Worm (Caenorhabditis elegans) whole organism, L3 larva: ENCODE measurements around the gene micu-1.
A peak's percentile ranks its signal among the peaks of the same experiment; 100 is the strongest.

Experiments used
- R02D3.7 ChIP-seq: fragments of 150-350 bp; optimal IDR thresholded peaks from 2 replicates; lab custom pipeline; 2014; ENCODE audit warnings: missing biosample characterization, missing genetic modification characterization
- ZK546.5 ChIP-seq: sonication (generic microtip); optimal IDR thresholded peaks from 2 replicates; lab custom pipeline; 2017; ENCODE audit warnings: missing biosample characterization, missing genetic modification characterization
- ama-1 ChIP-seq: fragments of 150-350 bp; optimal IDR thresholded peaks from 2 replicates; lab custom pipeline; 2018
- ceh-28 ChIP-seq: fragments of 150-350 bp; optimal IDR thresholded peaks from 2 replicates; lab custom pipeline; 2014; ENCODE audit warnings: missing biosample characterization, missing genetic modification reagents, missing genetic modification characterization
- ceh-82 ChIP-seq: fragments of 150-350 bp; optimal IDR thresholded peaks from 2 replicates; lab custom pipeline; 2014; ENCODE audit warnings: missing biosample characterization, missing genetic modification characterization
- ceh-9 ChIP-seq: sonication (generic microtip); optimal IDR thresholded peaks from 2 replicates; lab custom pipeline; 2018; ENCODE audit warnings: missing biosample characterization, missing genetic modification characterization
- daf-12 ChIP-seq: fragments of 150-350 bp; optimal IDR thresholded peaks from 2 replicates; lab custom pipeline; 2014; ENCODE audit warnings: missing biosample characterization, missing genetic modification reagents, missing genetic modification characterization
- egl-27 ChIP-seq: sonication (generic microtip); optimal IDR thresholded peaks from 4 replicates; lab custom pipeline; 2017; ENCODE audit warnings: missing biosample characterization, missing genetic modification reagents, missing genetic modification characterization
- egl-5 ChIP-seq: fragments of 150-350 bp; optimal IDR thresholded peaks from 2 replicates; lab custom pipeline; 2017; ENCODE audit warnings: missing biosample characterization, missing genetic modification reagents, missing genetic modification characterization, inconsistent platforms
- elt-1 ChIP-seq: fragments of 150-350 bp; optimal IDR thresholded peaks from 2 replicates; lab custom pipeline; 2014; ENCODE audit warnings: missing biosample characterization, missing genetic modification characterization
- elt-2 ChIP-seq: sonication (generic microtip); optimal IDR thresholded peaks from 2 replicates; lab custom pipeline; 2016; ENCODE audit warnings: missing genetic modification reagents, mild to moderate bottlenecking, missing genetic modification characterization, missing compliant biosample characterization
- eor-1 ChIP-seq, 2 experiments: fragments of 150-350 bp; optimal IDR thresholded peaks; 2 replicates each; lab custom pipeline; 2014 to 2018; ENCODE audit warnings: missing biosample characterization in 2 of 2, missing genetic modification characterization in 2 of 2
- fkh-2 ChIP-seq: fragments of 150-350 bp; optimal IDR thresholded peaks from 2 replicates; lab custom pipeline; 2014; ENCODE audit warnings: missing biosample characterization, missing genetic modification reagents, missing genetic modification characterization
- fos-1 ChIP-seq: fragments of 150-350 bp; optimal IDR thresholded peaks from 2 replicates; lab custom pipeline; 2014; ENCODE audit warnings: missing biosample characterization, missing genetic modification characterization
- hmg-11 ChIP-seq: sonication (generic microtip); optimal IDR thresholded peaks from 2 replicates; lab custom pipeline; 2016; ENCODE audit warnings: missing genetic modification characterization, missing compliant biosample characterization
- jun-1 ChIP-seq: fragments of 150-350 bp; optimal IDR thresholded peaks from 2 replicates; lab custom pipeline; 2014; ENCODE audit warnings: missing biosample characterization, missing genetic modification reagents, missing genetic modification characterization
- lin-15B ChIP-seq: fragments of 150-350 bp; optimal IDR thresholded peaks from 2 replicates; lab custom pipeline; 2014; ENCODE audit warnings: missing biosample characterization, missing genetic modification characterization
- lin-39 ChIP-seq: fragments of 150-350 bp; optimal IDR thresholded peaks from 2 replicates; lab custom pipeline; 2018; ENCODE audit warnings: missing biosample characterization, missing genetic modification reagents, missing genetic modification characterization
- lsy-12 ChIP-seq: sonication (generic microtip); optimal IDR thresholded peaks from 2 replicates; lab custom pipeline; 2016; ENCODE audit warnings: mild to moderate bottlenecking, missing genetic modification characterization, missing compliant biosample characterization
- mdl-1 ChIP-seq: fragments of 150-350 bp; optimal IDR thresholded peaks from 2 replicates; lab custom pipeline; 2014; ENCODE audit warnings: missing biosample characterization, missing genetic modification characterization
- nfya-1 ChIP-seq: sonication (generic microtip); optimal IDR thresholded peaks from 2 replicates; lab custom pipeline; 2017; ENCODE audit warnings: missing genetic modification characterization, mild to moderate bottlenecking, missing compliant biosample characterization, antibody characterized with exemption, moderate library complexity; ENCODE audit not compliant: insufficient read depth
- nhr-12 ChIP-seq: fragments of 150-350 bp; optimal IDR thresholded peaks from 2 replicates; lab custom pipeline; 2014; ENCODE audit warnings: missing biosample characterization, missing genetic modification characterization
- nhr-23 ChIP-seq: fragments of 150-350 bp; optimal IDR thresholded peaks from 2 replicates; lab custom pipeline; 2014; ENCODE audit warnings: missing biosample characterization, missing genetic modification reagents, missing genetic modification characterization
- nhr-237 ChIP-seq: fragments of 150-350 bp; optimal IDR thresholded peaks from 2 replicates; lab custom pipeline; 2014; ENCODE audit warnings: missing biosample characterization, missing genetic modification characterization
- nhr-25 ChIP-seq: sonication (generic microtip); optimal IDR thresholded peaks from 2 replicates; lab custom pipeline; 2017; ENCODE audit warnings: missing biosample characterization, missing genetic modification characterization
- nhr-28 ChIP-seq: fragments of 150-350 bp; optimal IDR thresholded peaks from 2 replicates; lab custom pipeline; 2014; ENCODE audit warnings: missing biosample characterization, missing genetic modification characterization
- nhr-43 ChIP-seq: sonication (generic microtip); optimal IDR thresholded peaks from 2 replicates; lab custom pipeline; 2016; ENCODE audit warnings: mild to moderate bottlenecking, missing genetic modification characterization, missing compliant biosample characterization; ENCODE audit not compliant: poor library complexity, severe bottlenecking
- nhr-76 ChIP-seq: fragments of 150-350 bp; sonication (generic microtip); optimal IDR thresholded peaks from 5 replicates; lab custom pipeline; 2014; ENCODE audit warnings: missing biosample characterization, missing genetic modification characterization
- pha-4 ChIP-seq: fragments of 150-350 bp; optimal IDR thresholded peaks from 2 replicates; lab custom pipeline; 2014; ENCODE audit warnings: missing biosample characterization, missing genetic modification reagents, missing genetic modification characterization
- pqm-1 ChIP-seq: fragments of 150-350 bp; optimal IDR thresholded peaks from 2 replicates; lab custom pipeline; 2017; ENCODE audit warnings: missing biosample characterization, missing genetic modification characterization, inconsistent platforms
- snpc-4 ChIP-seq: fragments of 150-350 bp; optimal IDR thresholded peaks from 2 replicates; lab custom pipeline; 2014; ENCODE audit warnings: missing biosample characterization, missing genetic modification characterization
- unc-39 ChIP-seq: sonication (generic microtip); optimal IDR thresholded peaks from 4 replicates; lab custom pipeline; 2017; ENCODE audit warnings: missing biosample characterization, missing genetic modification characterization
- unc-62 ChIP-seq: fragments of 150-350 bp; sonication (generic microtip); optimal IDR thresholded peaks from 4 replicates; lab custom pipeline; 2014; ENCODE audit warnings: missing biosample characterization, missing genetic modification reagents, missing genetic modification characterization
- ztf-11 ChIP-seq: fragments of 150-350 bp; optimal IDR thresholded peaks from 2 replicates; lab custom pipeline; 2014; ENCODE audit warnings: missing biosample characterization, missing genetic modification characterization
- ztf-4 ChIP-seq: fragments of 150-350 bp; optimal IDR thresholded peaks from 2 replicates; lab custom pipeline; 2014; ENCODE audit warnings: missing biosample characterization, missing genetic modification characterization

Gene micu-1

ce11 chrIV:13322429-13322828 lies 24.7 kb downstream of the micu-1 start (continued):
- TF ChIP-seq fos-1 (tag; lab: Kevin White, UChicago), result peak; percentile 46
- peak; percentile 8 for TF ChIP-seq egl-5 (tag; lab: Kevin White, UChicago)
- TF ChIP-seq ceh-28 (tag; lab: Kevin White, UChicago), result peak; percentile 71
- no peak for TF ChIP-seq unc-39 (tag; lab: Kevin White, UChicago)
- TF ChIP-seq nhr-43 (tag; lab: Kevin White, UChicago), result peak; percentile 42
- TF ChIP-seq ceh-9 (tag; lab: Kevin White, UChicago), result no peak
- TF ChIP-seq daf-12 (tag; lab: Kevin White, UChicago), result no peak
- TF ChIP-seq ZK546.5 (tag; lab: Kevin White, UChicago), result no peak
- no peak for TF ChIP-seq eor-1 (tag; optimal IDR thresholded peaks at IDR 0.05; lab: Kevin White, UChicago)
- peak; percentile 62 for TF ChIP-seq nhr-25
- TF ChIP-seq ztf-11 (tag; lab: Kevin White, UChicago), result no peak
- peak; percentile 34 for TF ChIP-seq nhr-76 (tag; lab: Kevin White, UChicago)
- TF ChIP-seq lin-15B (tag; lab: Kevin White, UChicago), result peak; percentile 56
- TF ChIP-seq nfya-1 (tag; lab: Kevin White, UChicago), result peak; percentile 81

ce11 chrIV:13323823-13324359 lies 26.2 kb downstream of the micu-1 start, which contains the start of gene fat-2:
TSS of gene fat-2 (plus strand) at chrIV:13323873.
- TF ChIP-seq elt-2 (tag; lab: Kevin White, UChicago) (no peak), nhr-28 (tag; lab: Kevin White, UChicago) (no peak), lin-15B (tag; lab: Kevin White, UChicago) (no peak), ZK546.5 (tag; lab: Kevin White, UChicago) (no peak), daf-12 (tag; lab: Kevin White, UChicago) (no peak), ztf-4 (tag; lab: Kevin White, UChicago) (no peak), egl-27 (no peak), ztf-11 (tag; lab: Kevin White, UChicago) (no peak), mdl-1 (no peak), nhr-76 (tag; lab: Kevin White, UChicago) (no peak), egl-5 (tag; lab: Kevin White, UChicago) (no peak), nfya-1 (tag; lab: Kevin White, UChicago) (no peak), ceh-28 (tag; lab: Kevin White, UChicago) (no peak), nhr-12 (tag; lab: Kevin White, UChicago) (no peak), pqm-1 (tag; lab: Kevin White, UChicago) (no peak), nhr-23 (tag; lab: Kevin White, UChicago) (no peak)

ce11 chrIV:13327064-13327463 lies 29.3 kb downstream of the micu-1 start:
- no peak for TF ChIP-seq lin-39 (tag; lab: Kevin White, UChicago)
- no peak for TF ChIP-seq hmg-11 (tag; lab: Kevin White, UChicago)
- no peak for TF ChIP-seq egl-27
- TF ChIP-seq pha-4, result peak; percentile 49
- no peak for TF ChIP-seq lin-15B (tag; lab: Kevin White, UChicago)
- peak; percentile 95 for TF ChIP-seq pqm-1 (tag; lab: Kevin White, UChicago)
- no peak for TF ChIP-seq snpc-4 (tag; lab: Kevin White, UChicago)
- no peak for TF ChIP-seq ceh-82 (tag; lab: Kevin White, UChicago)
- TF ChIP-seq nhr-43 (tag; lab: Kevin White, UChicago), result no peak
- TF ChIP-seq elt-2 (tag; lab: Kevin White, UChicago), result peak; percentile 98
- no peak for TF ChIP-seq mdl-1
- peak; percentile 69 for TF ChIP-seq jun-1 (tag; lab: Kevin White, UChicago)
- no peak for TF ChIP-seq nhr-237 (tag; lab: Kevin White, UChicago)

ce11 chrIV:13328059-13328458 lies 30.3 kb downstream of the micu-1 start, which contains the start of gene far-6:
TSS of gene far-6 (plus strand) at chrIV:13328359.
- no peak for TF ChIP-seq ztf-11 (tag; lab: Kevin White, UChicago)
- no peak for TF ChIP-seq nhr-76 (tag; lab: Kevin White, UChicago)
- TF ChIP-seq fkh-2 (tag; lab: Kevin White, UChicago), result no peak
- no peak for TF ChIP-seq elt-1 (tag; lab: Kevin White, UChicago)
- no peak for TF ChIP-seq nhr-12 (tag; lab: Kevin White, UChicago)
- TF ChIP-seq ztf-4 (tag; lab: Kevin White, UChicago), result no peak
- no peak for TF ChIP-seq R02D3.7 (tag; lab: Kevin White, UChicago)
- TF ChIP-seq lsy-12 (tag; lab: Kevin White, UChicago), result no peak
- TF ChIP-seq pha-4, result no peak
- no peak for TF ChIP-seq unc-62
- no peak for TF ChIP-seq nhr-25
- TF ChIP-seq nfya-1 (tag; lab: Kevin White, UChicago), result no peak
- no peak for TF ChIP-seq ceh-82 (tag; lab: Kevin White, UChicago)
- TF ChIP-seq ama-1, result no peak
